Worm (Caenorhabditis elegans) whole organism, L4 larva: ENCODE measurements around the gene ZK856.16.

Experiments used
- D1046.2 ChIP-seq: fragments of 200-800 bp; sonication (Bioruptor generic); IDR thresholded peaks from 2 replicates; pipeline ENCODE4 v1.3.6; 2022; ENCODE audit warnings: missing genetic modification characterization, missing compliant biosample characterization
- F10B5.3 ChIP-seq: sonication (generic microtip); optimal IDR thresholded peaks from 2 replicates; lab custom pipeline; 2016; ENCODE audit warnings: mild to moderate bottlenecking, missing genetic modification characterization, missing compliant biosample characterization
- F26F4.8 ChIP-seq: fragments of 200-800 bp; sonication (Bioruptor generic); conservative IDR thresholded peaks from 2 replicates; pipeline ENCODE4 v1.3.6; 2022; ENCODE audit warnings: missing genetic modification characterization, missing compliant biosample characterization
- F37D6.2 ChIP-seq: sonication (generic microtip); optimal IDR thresholded peaks from 2 replicates; lab custom pipeline; 2016; ENCODE audit warnings: mild to moderate bottlenecking, missing genetic modification characterization, missing compliant biosample characterization
- F44E2.7 ChIP-seq: fragments of 200-800 bp; sonication (Bioruptor generic); IDR thresholded peaks from 2 replicates; pipeline ENCODE4 v2.1.2; 2022; ENCODE audit warnings: missing genetic modification characterization, missing compliant biosample characterization
- F49E8.2 ChIP-seq: sonication (generic microtip); optimal IDR thresholded peaks from 2 replicates; lab custom pipeline; 2016; ENCODE audit warnings: missing compliant biosample characterization, mild to moderate bottlenecking, missing genetic modification characterization, borderline replicate concordance
- R02D3.7 ChIP-seq: fragments of 150-350 bp; sonication (generic microtip); optimal IDR thresholded peaks from 3 replicates; lab custom pipeline; 2014; ENCODE audit warnings: missing biosample characterization, missing genetic modification characterization
- T20F7.1 ChIP-seq: fragments of 200-800 bp; sonication (Bioruptor generic); optimal IDR thresholded peaks from 2 replicates; lab custom pipeline; 2018; ENCODE audit warnings: mild to moderate bottlenecking, missing genetic modification characterization, missing compliant biosample characterization
- T26A8.4 ChIP-seq: fragments of 200-800 bp; sonication (Bioruptor generic); IDR thresholded peaks from 2 replicates; pipeline ENCODE4 v1.3.6; 2022; ENCODE audit warnings: missing genetic modification characterization, missing compliant biosample characterization
- Y5F2A.4 ChIP-seq: fragments of 200-800 bp; sonication (Bioruptor generic); optimal IDR thresholded peaks from 2 replicates; lab custom pipeline; 2018; ENCODE audit warnings: mild to moderate bottlenecking, missing genetic modification characterization, missing compliant biosample characterization
- Y75B8A.6 ChIP-seq: fragments of 200-800 bp; sonication (Bioruptor generic); IDR thresholded peaks from 2 replicates; pipeline ENCODE4 v1.3.6; 2022; ENCODE audit warnings: missing genetic modification reagents, missing genetic modification characterization, missing compliant biosample characterization
- aly-2 ChIP-seq: sonication (generic microtip); optimal IDR thresholded peaks from 2 replicates; lab custom pipeline; 2018; ENCODE audit warnings: missing biosample characterization, missing genetic modification characterization
- ama-1 ChIP-seq: fragments of 150-350 bp; optimal IDR thresholded peaks from 2 replicates; lab custom pipeline; 2014; ENCODE audit warnings: inconsistent platforms, mixed read lengths
- arid-1 ChIP-seq: fragments of 200-800 bp; sonication (Bioruptor generic); conservative IDR thresholded peaks from 2 replicates; pipeline ENCODE4 v1.3.6; 2022; ENCODE audit warnings: missing genetic modification reagents, missing genetic modification characterization, missing compliant biosample characterization
- attf-4 ChIP-seq: sonication (generic microtip); optimal IDR thresholded peaks from 3 replicates; lab custom pipeline; 2017; ENCODE audit warnings: missing biosample characterization, missing genetic modification characterization
- ceh-82 ChIP-seq: sonication (generic microtip); optimal IDR thresholded peaks from 2 replicates; lab custom pipeline; 2017; ENCODE audit warnings: missing biosample characterization, missing genetic modification characterization
- ces-1 ChIP-seq: fragments of 150-350 bp; sonication (generic microtip); optimal IDR thresholded peaks from 4 replicates; lab custom pipeline; 2014; ENCODE audit warnings: missing biosample characterization, missing genetic modification reagents, missing genetic modification characterization
- cey-2 ChIP-seq: sonication (generic microtip); optimal IDR thresholded peaks from 3 replicates; lab custom pipeline; 2017; ENCODE audit warnings: missing genetic modification characterization, mild to moderate bottlenecking, missing compliant biosample characterization, antibody characterized with exemption, borderline replicate concordance; ENCODE audit not compliant: insufficient read depth
- ctbp-1 ChIP-seq: fragments of 200-800 bp; sonication (Bioruptor generic); IDR thresholded peaks from 2 replicates; pipeline ENCODE4 v1.3.6; 2022; ENCODE audit warnings: missing genetic modification reagents, missing genetic modification characterization, missing compliant biosample characterization
- daf-16 ChIP-seq, 3 experiments: sonication (generic microtip); optimal IDR thresholded peaks; 2 replicates each; lab custom pipeline; 2016 to 2017; ENCODE audit warnings: missing genetic modification characterization in 3 of 3, missing genetic modification reagents in 3 of 3, mild to moderate bottlenecking in 2 of 3, missing compliant biosample characterization in 2 of 3, missing biosample characterization in 1 of 3, moderate library complexity in 1 of 3
- dmd-8 ChIP-seq: fragments of 200-800 bp; sonication (Bioruptor generic); IDR thresholded peaks from 2 replicates; pipeline ENCODE4 v1.3.6; 2022; ENCODE audit warnings: missing genetic modification characterization, missing compliant biosample characterization
- duxl-1 ChIP-seq: sonication (generic microtip); optimal IDR thresholded peaks from 2 replicates; lab custom pipeline; 2016; ENCODE audit warnings: mild to moderate bottlenecking, missing genetic modification characterization, moderate library complexity, missing compliant biosample characterization; ENCODE audit not compliant: poor library complexity
- dve-1 ChIP-seq: sonication (generic microtip); optimal IDR thresholded peaks from 2 replicates; lab custom pipeline; 2017; ENCODE audit warnings: antibody characterized with exemption, mild to moderate bottlenecking, missing genetic modification characterization, missing compliant biosample characterization; ENCODE audit not compliant: insufficient read depth
- egl-43 ChIP-seq: fragments of 200-800 bp; sonication (Bioruptor generic); IDR thresholded peaks from 2 replicates; pipeline ENCODE4 v1.3.6; 2022; ENCODE audit warnings: missing genetic modification reagents, missing genetic modification characterization, missing compliant biosample characterization
- hlh-11 ChIP-seq: fragments of 200-800 bp; sonication (Bioruptor generic); optimal IDR thresholded peaks from 2 replicates; lab custom pipeline; 2018; ENCODE audit warnings: mild to moderate bottlenecking, missing genetic modification characterization, missing compliant biosample characterization
- hlh-30 ChIP-seq: sonication (generic microtip); optimal IDR thresholded peaks from 2 replicates; lab custom pipeline; 2017; ENCODE audit warnings: antibody characterized with exemption, mild to moderate bottlenecking, missing genetic modification characterization, missing compliant biosample characterization; ENCODE audit not compliant: insufficient read depth
- lin-1 ChIP-seq: fragments of 200-800 bp; sonication (Bioruptor generic); IDR thresholded peaks from 2 replicates; pipeline ENCODE4 v1.3.6; 2022; ENCODE audit warnings: missing genetic modification reagents, missing genetic modification characterization, missing compliant biosample characterization
- lin-13 ChIP-seq: fragments of 150-350 bp; optimal IDR thresholded peaks from 2 replicates; lab custom pipeline; 2014; ENCODE audit warnings: missing biosample characterization, missing genetic modification reagents, missing genetic modification characterization
- lin-29 ChIP-seq: fragments of 200-800 bp; sonication (Bioruptor generic); IDR thresholded peaks from 2 replicates; pipeline ENCODE4 v1.3.6; 2022; ENCODE audit warnings: missing genetic modification reagents, missing genetic modification characterization, missing compliant biosample characterization
- lin-38 ChIP-seq: fragments of 200-800 bp; sonication (Bioruptor generic); IDR thresholded peaks from 2 replicates; pipeline ENCODE4 v1.3.6; 2022; ENCODE audit warnings: missing genetic modification reagents, missing genetic modification characterization, missing compliant biosample characterization
- lin-39 ChIP-seq: fragments of 150-350 bp; optimal IDR thresholded peaks from 2 replicates; lab custom pipeline; 2014; ENCODE audit warnings: missing biosample characterization, missing genetic modification reagents, missing genetic modification characterization
- lsy-2 ChIP-seq, 2 experiments: fragments of 150-350 bp in 1 of 2; sonication (generic microtip) in 1 of 2; optimal IDR thresholded peaks; 2 replicates each; lab custom pipeline; 2014 to 2017; ENCODE audit warnings: missing biosample characterization in 2 of 2, missing genetic modification characterization in 2 of 2
- mxl-2 ChIP-seq: fragments of 200-800 bp; sonication (Bioruptor generic); conservative IDR thresholded peaks from 2 replicates; pipeline ENCODE4 v1.3.6; 2022; ENCODE audit warnings: missing genetic modification reagents, missing genetic modification characterization, missing compliant biosample characterization
- nhr-11 ChIP-seq: fragments of 150-350 bp; optimal IDR thresholded peaks from 2 replicates; lab custom pipeline; 2014; ENCODE audit warnings: missing biosample characterization, missing genetic modification characterization
- nhr-111 ChIP-seq: fragments of 200-800 bp; sonication (Bioruptor generic); optimal IDR thresholded peaks from 2 replicates; lab custom pipeline; 2018; ENCODE audit warnings: mild to moderate bottlenecking, missing genetic modification characterization, missing compliant biosample characterization
- nhr-25 ChIP-seq: sonication (generic microtip); optimal IDR thresholded peaks from 2 replicates; lab custom pipeline; 2017; ENCODE audit warnings: missing genetic modification characterization, mild to moderate bottlenecking, missing compliant biosample characterization, antibody characterized with exemption, moderate library complexity, borderline replicate concordance; ENCODE audit not compliant: insufficient read depth
- nhr-28 ChIP-seq: fragments of 150-350 bp; optimal IDR thresholded peaks from 2 replicates; lab custom pipeline; 2014; ENCODE audit warnings: missing biosample characterization, missing genetic modification characterization
- nhr-41 ChIP-seq: fragments of 200-800 bp; sonication (Bioruptor generic); IDR thresholded peaks from 2 replicates; pipeline ENCODE4 v1.3.6; 2022; ENCODE audit warnings: missing genetic modification reagents, missing genetic modification characterization, missing compliant biosample characterization
- nhr-6 ChIP-seq: fragments of 150-350 bp; optimal IDR thresholded peaks from 2 replicates; lab custom pipeline; 2014; ENCODE audit warnings: missing biosample characterization, missing genetic modification characterization
- nhr-76 ChIP-seq: fragments of 150-350 bp; optimal IDR thresholded peaks from 2 replicates; lab custom pipeline; 2014; ENCODE audit warnings: missing biosample characterization, missing genetic modification characterization
- pqm-1 ChIP-seq: sonication (generic microtip); optimal IDR thresholded peaks from 2 replicates; lab custom pipeline; 2017; ENCODE audit warnings: missing biosample characterization, missing genetic modification characterization
- set-16 ChIP-seq: fragments of 200-800 bp; sonication (Bioruptor generic); IDR thresholded peaks from 2 replicates; pipeline ENCODE4 v1.3.6; 2022; ENCODE audit warnings: missing genetic modification reagents, missing genetic modification characterization, missing compliant biosample characterization
- snpc-4 ChIP-seq: fragments of 150-350 bp; optimal IDR thresholded peaks from 2 replicates; lab custom pipeline; 2014; ENCODE audit warnings: missing biosample characterization, missing genetic modification characterization
- spr-3 ChIP-seq: fragments of 200-800 bp; sonication (Bioruptor generic); optimal IDR thresholded peaks from 2 replicates; lab custom pipeline; 2018; ENCODE audit warnings: mild to moderate bottlenecking, missing genetic modification characterization, missing compliant biosample characterization
- tra-1 ChIP-seq: fragments of 200-800 bp; sonication (Bioruptor generic); IDR thresholded peaks from 2 replicates; pipeline ENCODE4 v1.3.6; 2022; ENCODE audit warnings: missing genetic modification reagents, missing genetic modification characterization, missing compliant biosample characterization
- unc-130 ChIP-seq: sonication (generic microtip); optimal IDR thresholded peaks from 2 replicates; lab custom pipeline; 2016; ENCODE audit warnings: missing genetic modification reagents, missing genetic modification characterization, missing compliant biosample characterization
- unc-39 ChIP-seq: sonication (generic microtip); optimal IDR thresholded peaks from 2 replicates; lab custom pipeline; 2017; ENCODE audit warnings: missing biosample characterization, missing genetic modification characterization
- unc-62 ChIP-seq, 3 experiments: fragments of 150-350 bp in 1 of 3; sonication (generic microtip); optimal IDR thresholded peaks in 2 of 3; peaks in 1 of 3; 1 replicate in 1 of 3; 2 replicates in 2 of 3; lab custom pipeline; 2014 to 2017; ENCODE audit warnings: missing biosample characterization in 3 of 3, missing genetic modification characterization in 3 of 3, missing genetic modification reagents in 3 of 3, missing genotype in 1 of 3
- zfp-2 ChIP-seq: sonication (generic microtip); optimal IDR thresholded peaks from 2 replicates; lab custom pipeline; 2016; ENCODE audit warnings: mild to moderate bottlenecking, missing genetic modification characterization, missing compliant biosample characterization
- zfp-3 ChIP-seq: fragments of 200-800 bp; sonication (Bioruptor generic); conservative IDR thresholded peaks from 2 replicates; pipeline ENCODE4 v1.3.6; 2022; ENCODE audit warnings: missing genetic modification reagents, missing genetic modification characterization, missing compliant biosample characterization

The ZK856.16 gene

DNA sequence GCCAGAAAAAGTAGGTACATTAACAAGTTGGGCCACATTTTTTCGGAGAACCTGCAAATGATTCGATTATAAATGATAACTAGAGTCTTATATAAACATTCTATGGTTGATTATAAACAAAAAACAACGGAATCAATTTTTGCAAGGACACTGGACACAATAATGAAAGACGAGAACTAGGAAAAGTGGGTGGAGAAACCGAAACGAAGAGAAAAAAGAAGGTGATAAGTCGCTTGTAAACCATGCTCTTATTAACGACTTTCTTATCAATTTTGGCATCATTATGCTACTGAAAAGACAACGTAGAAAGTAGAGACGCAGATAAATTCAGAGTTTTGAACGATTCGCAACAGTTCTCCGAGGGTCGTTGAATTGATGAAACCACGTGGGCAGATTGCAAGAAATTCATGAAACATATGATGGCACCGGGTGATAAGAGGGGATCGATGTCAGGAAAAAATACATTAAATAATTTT, 15.3 kb downstream of the ZK856.16 start, which contains the start of gene ZK856.5:
Gene ZK856.5, minus strand, starts transcription at position 51 of the 476 bp plus-strand sequence.
- TF ChIP-seq spr-3 (GFP tag; lab: Kevin White, UChicago) (no peak), nhr-6 (tag; lab: Kevin White, UChicago) (no peak), daf-16 (GFP tag; optimal IDR thresholded peaks at IDR 0.05; lab: Kevin White, UChicago) (no peak), daf-16 (tag; optimal IDR thresholded peaks at IDR 0.05; lab: Kevin White, UChicago) (peak; percentile 69), arid-1 (no peak), F49E8.2 (tag; lab: Kevin White, UChicago) (no peak), dve-1 (tag; lab: Kevin White, UChicago) (peak; percentile 67), F44E2.7 (no peak), nhr-25 (tag; lab: Kevin White, UChicago) (no peak), Y5F2A.4 (GFP tag; lab: Kevin White, UChicago) (no peak), hlh-30 (tag; lab: Kevin White, UChicago) (peak; percentile 21), attf-4 (tag; lab: Kevin White, UChicago) (no peak), ces-1 (GFP tag; lab: Kevin White, UChicago) (no peak), lin-39 (tag; lab: Kevin White, UChicago) (no peak), unc-62 (GFP tag; optimal IDR thresholded peaks at IDR 0.05 in 1 of 2; lab: Kevin White, UChicago) (no peak), unc-62 (tag; optimal IDR thresholded peaks at IDR 0.05; lab: Kevin White, UChicago) (no peak), duxl-1 (no peak), D1046.2 (GFP tag; lab: Robert Waterston, UW) (no peak), cey-2 (tag; lab: Kevin White, UChicago) (no peak), unc-39 (tag; lab: Kevin White, UChicago) (no peak), unc-130 (GFP tag; lab: Kevin White, UChicago) (no peak), nhr-76 (tag; lab: Kevin White, UChicago) (no peak), mxl-2 (no peak), lin-29 (GFP tag; lab: Robert Waterston, UW) (no peak), T20F7.1 (GFP tag; lab: Kevin White, UChicago) (no peak), ama-1 (no peak), F26F4.8 (GFP tag; lab: Robert Waterston, UW) (no peak), pqm-1 (tag; lab: Kevin White, UChicago) (peak; percentile 76), tra-1 (GFP tag; lab: Robert Waterston, UW) (peak; percentile 34; the same call in 1 of the 2 replicates), T26A8.4 (no peak), lin-13 (GFP tag; lab: Kevin White, UChicago) (no peak), hlh-11 (peak; percentile 85), nhr-28 (tag; lab: Kevin White, UChicago) (peak; percentile 59), nhr-111 (no peak), egl-43 (GFP tag; lab: Robert Waterston, UW) (no peak), lin-38 (GFP tag; lab: Robert Waterston, UW) (no peak), nhr-11 (tag; lab: Kevin White, UChicago) (no peak), nhr-41 (GFP tag; lab: Robert Waterston, UW) (no peak), lsy-2 (tag; optimal IDR thresholded peaks at IDR 0.05; lab: Kevin White, UChicago) (no peak), snpc-4 (no peak), F37D6.2 (tag; lab: Kevin White, UChicago) (no peak), zfp-3 (GFP tag; lab: Robert Waterston, UW) (no peak), F10B5.3 (tag; lab: Kevin White, UChicago) (no peak), Y75B8A.6 (no peak), set-16 (GFP tag; lab: Robert Waterston, UW) (no peak), dmd-8 (GFP tag; lab: Robert Waterston, UW) (no peak), R02D3.7 (no peak), aly-2 (tag; lab: Kevin White, UChicago) (no peak), zfp-2 (no peak), ctbp-1 (GFP tag; lab: Robert Waterston, UW) (no peak), lin-1 (GFP tag; lab: Robert Waterston, UW) (no peak), ceh-82 (tag; lab: Kevin White, UChicago) (no peak)
